In genomic region chrIV:10177779-10178178, ce11 we compare ENCODE assay signal across 3 worm cellular contexts.
A peak's percentile ranks its signal among the peaks of the same experiment; 100 is the strongest.
TF ChIP-seq lines count a peak whose summit lies in the region.

TSS of gene mspn-1 (plus strand) at chrIV:10177968.

TF ChIP-seq in whole organism, L1 larva, 84 proteins besides CTCF, POLR2A, EP300 and RAD21:
- TF ChIP-seq F16B12.6 (tag; optimal IDR thresholded peaks at IDR 0.05; lab: Kevin White, UChicago), result no peak
- no peak for TF ChIP-seq C16A3.4 (tag; optimal IDR thresholded peaks at IDR 0.05; lab: Kevin White, UChicago)
- TF ChIP-seq lsy-2 (tag; optimal IDR thresholded peaks at IDR 0.05; lab: Kevin White, UChicago), result peak in 1 of 2 experiments; percentile 25
- peak; percentile 27 for TF ChIP-seq aly-2 (tag; optimal IDR thresholded peaks at IDR 0.05; lab: Kevin White, UChicago)
- TF ChIP-seq snu-23 (GFP tag; optimal IDR thresholded peaks at IDR 0.05; lab: Kevin White, UChicago), result no peak

TF ChIP-seq in whole organism, L4 larva, 104 proteins besides CTCF, POLR2A, EP300 and RAD21:
- TF ChIP-seq lin-38 (GFP tag; IDR thresholded peaks at IDR 0.05; lab: Robert Waterston, UW) (0 out of 2 replicates have a peak, but pooled peaks have one; percentile 41), mes-2 (tag; optimal IDR thresholded peaks at IDR 0.05; lab: Kevin White, UChicago; ENCODE audit: poor library complexity, severe bottlenecking) (peak; percentile 5), madf-5 (GFP tag; IDR thresholded peaks at IDR 0.05; lab: Robert Waterston, UW) (0 out of 4 replicates have a peak, but pooled peaks of 1 of the 2 experiments have one; percentile 12), snpc-1.2 (GFP tag; IDR thresholded peaks at IDR 0.05; lab: Robert Waterston, UW) (peak; percentile 71), zip-11 (GFP tag; IDR thresholded peaks at IDR 0.05; lab: Robert Waterston, UW) (no peak)

TF ChIP-seq in whole organism, young adult, 124 proteins besides CTCF, POLR2A, EP300 and RAD21:
- peak; percentile 17 for TF ChIP-seq F49E8.2 (tag; optimal IDR thresholded peaks at IDR 0.05; lab: Kevin White, UChicago; ENCODE audit: insufficient read depth)
- TF ChIP-seq hsf-1 (GFP tag; IDR thresholded peaks at IDR 0.05; lab: Robert Waterston, UW), result peak; percentile 61; the same call in 1 of the 2 replicates
- peak; percentile 21; the same call in 1 of the 2 replicates for TF ChIP-seq rcor-1 (GFP tag; IDR thresholded peaks at IDR 0.05; lab: Robert Waterston, UW)
- no peak for TF ChIP-seq ztf-6 (GFP tag; IDR thresholded peaks at IDR 0.05; lab: Robert Waterston, UW)
- TF ChIP-seq D2030.7 (GFP tag; IDR thresholded peaks at IDR 0.05; lab: Robert Waterston, UW), result peak; percentile 18; the same call in 1 of the 2 replicates
- TF ChIP-seq tlf-1 (GFP tag; optimal IDR thresholded peaks at IDR 0.05; lab: Kevin White, UChicago), result peak; percentile 46
- peak; percentile 65; the same call in 1 of the 2 replicates for TF ChIP-seq B0336.3 (GFP tag; IDR thresholded peaks at IDR 0.05; lab: Robert Waterston, UW)
- no peak for TF ChIP-seq lsy-27 (tag; optimal IDR thresholded peaks at IDR 0.05; lab: Kevin White, UChicago; ENCODE audit: borderline replicate concordance, insufficient read depth)
- TF ChIP-seq Y53G8AR.9 (GFP tag; conservative IDR thresholded peaks at IDR 0.05; lab: Robert Waterston, UW), result peak; percentile 74; the same call in 1 of the 2 replicates
- TF ChIP-seq lin-54 (GFP tag; optimal IDR thresholded peaks at IDR 0.05; lab: Kevin White, UChicago), result peak; percentile 43
- no peak for TF ChIP-seq T07F8.4 (tag; optimal IDR thresholded peaks at IDR 0.05; lab: Kevin White, UChicago)
- peak; percentile 8 for TF ChIP-seq snpc-3.4 (tag; optimal IDR thresholded peaks at IDR 0.05; lab: Kevin White, UChicago)
- TF ChIP-seq lin-26 (GFP tag; IDR thresholded peaks at IDR 0.05; lab: Robert Waterston, UW), result 0 out of 2 replicates have a peak, but pooled peaks have one; percentile 48
- no peak for TF ChIP-seq tbp1 (GFP tag; optimal IDR thresholded peaks at IDR 0.05; lab: Kevin White, UChicago)
- no peak for TF ChIP-seq ama-1 (optimal IDR thresholded peaks at IDR 0.05; lab: Kevin White, UChicago)
- TF ChIP-seq ama-1 (GFP tag; optimal IDR thresholded peaks at IDR 0.05; lab: Kevin White, UChicago), result peak in 1 of 2 experiments; percentile 37
- TF ChIP-seq C17E4.6 (GFP tag; IDR thresholded peaks at IDR 0.05; lab: Robert Waterston, UW), result peak; percentile 52; the same call in 1 of the 2 replicates
- peak; percentile 16 for TF ChIP-seq lsl-1 (GFP tag; optimal IDR thresholded peaks at IDR 0.05; lab: Kevin White, UChicago)
- TF ChIP-seq madf-6 (GFP tag; IDR thresholded peaks at IDR 0.05; lab: Robert Waterston, UW), result peak; percentile 54; the same call in 1 of the 2 replicates
- peak; percentile 36 for TF ChIP-seq F33H1.4 (GFP tag; IDR thresholded peaks at IDR 0.05; lab: Robert Waterston, UW)
